Fruit fly (Drosophila melanogaster) whole organism, embryonic: ENCODE results near the gene arx.

Experiments
- CG11247 ChIP-seq: fragments of 200-800 bp; sonication (Bioruptor generic); IDR thresholded peaks from 2 replicates; pipeline ENCODE4 v1.3.6; 2022; ENCODE audit warnings: missing biosample characterization, missing genetic modification characterization
- CG11695 ChIP-seq: fragments of 200-800 bp; sonication (Bioruptor generic); IDR thresholded peaks from 3 replicates; pipeline ENCODE4 v1.3.6; 2022; ENCODE audit warnings: missing biosample characterization, missing genetic modification characterization
- CG12769 ChIP-seq: fragments of 200-800 bp; sonication (Bioruptor generic); optimal IDR thresholded peaks from 2 replicates; lab custom pipeline; 2019; ENCODE audit warnings: missing biosample characterization, mild to moderate bottlenecking, missing genetic modification characterization, moderate library complexity
- CG13424 ChIP-seq: fragments of 200-800 bp; sonication (Bioruptor generic); optimal IDR thresholded peaks from 2 replicates; lab custom pipeline; 2019; ENCODE audit warnings: missing biosample characterization, mild to moderate bottlenecking, missing genetic modification characterization, moderate library complexity
- CG15011 ChIP-seq: fragments of 200-800 bp; sonication (Bioruptor generic); optimal IDR thresholded peaks from 3 replicates; lab custom pipeline; 2018; ENCODE audit warnings: missing biosample characterization, mild to moderate bottlenecking, missing genetic modification characterization
- CG15479 ChIP-seq: fragments of 200-800 bp; sonication (Bioruptor generic); optimal IDR thresholded peaks from 3 replicates; lab custom pipeline; 2019; ENCODE audit warnings: missing biosample characterization, mild to moderate bottlenecking, missing genetic modification characterization, moderate library complexity
- CG15601 ChIP-seq: fragments of 200-800 bp; sonication (Bioruptor generic); optimal IDR thresholded peaks from 3 replicates; lab custom pipeline; 2019; ENCODE audit warnings: missing biosample characterization, mild to moderate bottlenecking, missing genetic modification characterization, moderate library complexity
- CG16813 ChIP-seq: fragments of 200-800 bp; sonication (Bioruptor generic); IDR thresholded peaks from 3 replicates; pipeline ENCODE4 v1.3.6; 2022; ENCODE audit warnings: missing biosample characterization, missing genetic modification characterization; ENCODE audit not compliant: partially characterized antibody
- CG2875 ChIP-seq: fragments of 200-800 bp; sonication (Bioruptor generic); optimal IDR thresholded peaks from 2 replicates; lab custom pipeline; 2017; ENCODE audit warnings: missing biosample characterization, mild to moderate bottlenecking, missing genetic modification characterization, missing genetic modification reagents
- CG30403 ChIP-seq: fragments of 200-800 bp; sonication (Bioruptor generic); optimal IDR thresholded peaks from 3 replicates; lab custom pipeline; 2016; ENCODE audit warnings: missing biosample characterization, missing genetic modification characterization
- CG31224 ChIP-seq: fragments of 200-800 bp; sonication (Bioruptor generic); IDR thresholded peaks from 2 replicates; pipeline ENCODE4 v1.3.6; 2022; ENCODE audit warnings: missing biosample characterization, missing genetic modification characterization
- CG31365 ChIP-seq: fragments of 200-800 bp; sonication (Bioruptor generic); optimal IDR thresholded peaks from 2 replicates; lab custom pipeline; 2018; ENCODE audit warnings: missing biosample characterization, mild to moderate bottlenecking, missing genetic modification characterization
- CG3407 ChIP-seq: fragments of 200-800 bp; sonication (Bioruptor generic); optimal IDR thresholded peaks from 2 replicates; lab custom pipeline; 2018; ENCODE audit warnings: missing biosample characterization, mild to moderate bottlenecking, missing genetic modification characterization
- CG4617 ChIP-seq: fragments of 200-800 bp; sonication (Bioruptor generic); optimal IDR thresholded peaks from 3 replicates; lab custom pipeline; 2016; ENCODE audit warnings: missing biosample characterization, missing genetic modification characterization, borderline replicate concordance
- CG6689 ChIP-seq: fragments of 200-800 bp; sonication (Bioruptor generic); IDR thresholded peaks from 2 replicates; pipeline ENCODE4 v1.3.6; 2022; ENCODE audit warnings: missing biosample characterization, missing genetic modification characterization
- CG8388 ChIP-seq: fragments of 200-800 bp; sonication (Bioruptor generic); optimal IDR thresholded peaks from 2 replicates; lab custom pipeline; 2019; ENCODE audit warnings: missing biosample characterization, mild to moderate bottlenecking, missing genetic modification characterization, moderate library complexity
- Chrac-16 ChIP-seq: fragments of 200-800 bp; sonication (Bioruptor generic); optimal IDR thresholded peaks from 3 replicates; lab custom pipeline; 2016; ENCODE audit warnings: missing biosample characterization, missing genetic modification characterization
- E2f1 ChIP-seq: fragments of 200-800 bp; sonication (Bioruptor generic); IDR thresholded peaks from 2 replicates; pipeline ENCODE4 v1.3.6; 2022; ENCODE audit warnings: missing biosample characterization, missing genetic modification characterization
- GATAe ChIP-seq: fragments of 200-800 bp; sonication (Bioruptor generic); conservative IDR thresholded peaks from 2 replicates; pipeline ENCODE4 v1.3.6; 2022; ENCODE audit warnings: missing biosample characterization, missing genetic modification characterization
- HLHmδ ChIP-seq: fragments of 200-800 bp; sonication (Bioruptor generic); optimal IDR thresholded peaks from 2 replicates; lab custom pipeline; 2018; ENCODE audit warnings: missing biosample characterization, mild to moderate bottlenecking, missing genetic modification characterization, moderate library complexity
- Hmr ChIP-seq: fragments of 200-800 bp; sonication (Bioruptor generic); optimal IDR thresholded peaks from 3 replicates; lab custom pipeline; 2017; ENCODE audit warnings: mild to moderate bottlenecking, missing biosample characterization, missing genetic modification reagents, missing genetic modification characterization
- Hsf ChIP-seq: fragments of 200-800 bp; sonication (Bioruptor generic); optimal IDR thresholded peaks from 3 replicates; lab custom pipeline; 2016; ENCODE audit warnings: missing biosample characterization, missing genetic modification characterization
- Lhr ChIP-seq: fragments of 200-800 bp; sonication (Bioruptor generic); optimal IDR thresholded peaks from 3 replicates; lab custom pipeline; 2017; ENCODE audit warnings: mild to moderate bottlenecking, missing biosample characterization, missing genetic modification reagents, missing genetic modification characterization
- Lim3 ChIP-seq: fragments of 200-800 bp; sonication (Bioruptor generic); IDR thresholded peaks from 2 replicates; pipeline ENCODE4 v1.3.6; 2022; ENCODE audit warnings: missing biosample characterization, missing genetic modification characterization
- Opbp ChIP-seq: fragments of 200-800 bp; sonication (Bioruptor generic); IDR thresholded peaks from 3 replicates; pipeline ENCODE4 v1.3.6; 2022; ENCODE audit warnings: missing biosample characterization, missing genetic modification characterization; ENCODE audit not compliant: partially characterized antibody
- Sox100B ChIP-seq: fragments of 200-800 bp; sonication (Bioruptor generic); optimal IDR thresholded peaks from 3 replicates; lab custom pipeline; 2018; ENCODE audit warnings: missing biosample characterization, mild to moderate bottlenecking, missing genetic modification characterization
- TFAM ChIP-seq: fragments of 200-800 bp; sonication (Bioruptor generic); optimal IDR thresholded peaks from 2 replicates; lab custom pipeline; 2017; ENCODE audit warnings: missing biosample characterization, missing genetic modification characterization, inconsistent platforms
- Tbp ChIP-seq: fragments of >200 bp; optimal IDR thresholded peaks from 2 replicates; lab custom pipeline; 2018; ENCODE audit warnings: missing biosample characterization, missing genetic modification characterization
- br ChIP-seq: fragments of >200 bp; optimal IDR thresholded peaks from 2 replicates; lab custom pipeline; 2017
- cad ChIP-seq: fragments of >200 bp; optimal IDR thresholded peaks from 2 replicates; lab custom pipeline; 2017; ENCODE audit warnings: missing biosample characterization, missing genetic modification characterization
- cas ChIP-seq: fragments of 200-800 bp; sonication (Bioruptor generic); IDR thresholded peaks from 2 replicates; pipeline ENCODE4 v1.3.6; 2022; ENCODE audit warnings: missing biosample characterization, missing genetic modification characterization
- danr ChIP-seq: fragments of 200-800 bp; sonication (Bioruptor generic); IDR thresholded peaks from 2 replicates; pipeline ENCODE4 v1.3.6; 2022; ENCODE audit warnings: missing biosample characterization, missing genetic modification characterization
- dmrt11E ChIP-seq: fragments of 200-800 bp; sonication (Bioruptor generic); optimal IDR thresholded peaks from 3 replicates; lab custom pipeline; 2018; ENCODE audit warnings: missing biosample characterization, mild to moderate bottlenecking, missing genetic modification characterization, moderate library complexity
- dmrt99B ChIP-seq: fragments of 200-800 bp; sonication (Bioruptor generic); optimal IDR thresholded peaks from 2 replicates; lab custom pipeline; 2018; ENCODE audit warnings: missing biosample characterization, mild to moderate bottlenecking, missing genetic modification characterization, moderate library complexity
- ewg ChIP-seq: fragments of 200-800 bp; sonication (Bioruptor generic); optimal IDR thresholded peaks from 3 replicates; lab custom pipeline; 2017; ENCODE audit warnings: mild to moderate bottlenecking, missing biosample characterization, missing genetic modification reagents, missing genetic modification characterization
- fd102C ChIP-seq: fragments of 200-800 bp; sonication (Bioruptor generic); optimal IDR thresholded peaks from 2 replicates; lab custom pipeline; 2018; ENCODE audit warnings: missing biosample characterization, mild to moderate bottlenecking, missing genetic modification characterization, moderate library complexity
- grn ChIP-seq: fragments of 200-800 bp; sonication (Bioruptor generic); optimal IDR thresholded peaks from 3 replicates; lab custom pipeline; 2017; ENCODE audit warnings: missing biosample characterization, missing genetic modification characterization
- hb ChIP-seq: fragments of 200-800 bp; sonication (Bioruptor generic); IDR thresholded peaks from 3 replicates; pipeline ENCODE4 v1.3.6; 2022; ENCODE audit warnings: missing biosample characterization, missing genetic modification characterization; ENCODE audit not compliant: partially characterized antibody
- lilli ChIP-seq: fragments of 200-800 bp; sonication (Bioruptor generic); optimal IDR thresholded peaks from 3 replicates; lab custom pipeline; 2016; ENCODE audit warnings: missing biosample characterization, missing genetic modification characterization
- lov ChIP-seq, 2 experiments: fragments of 200-800 bp in 1 of 2; fragments of >200 bp in 1 of 2; sonication (Bioruptor generic) in 1 of 2; IDR thresholded peaks in 1 of 2; optimal IDR thresholded peaks in 1 of 2; 2 replicates in 1 of 2; 3 replicates in 1 of 2; pipeline versions ENCODE4 v1.3.6 to Lab custom; 2017 to 2022; ENCODE audit warnings: missing biosample characterization in 1 of 2, missing genetic modification characterization in 1 of 2
- luna ChIP-seq: fragments of 200-800 bp; sonication (Bioruptor generic); optimal IDR thresholded peaks from 2 replicates; lab custom pipeline; 2016; ENCODE audit warnings: missing biosample characterization, missing genetic modification characterization
- mam ChIP-seq: fragments of 200-800 bp; sonication (Bioruptor generic); optimal IDR thresholded peaks from 3 replicates; lab custom pipeline; 2016; ENCODE audit warnings: missing biosample characterization, missing genetic modification characterization
- pb ChIP-seq: fragments of 200-800 bp; sonication (Bioruptor generic); optimal IDR thresholded peaks from 3 replicates; lab custom pipeline; 2016; ENCODE audit warnings: missing biosample characterization, missing genetic modification characterization
- rib ChIP-seq: fragments of 200-800 bp; sonication (Bioruptor generic); IDR thresholded peaks from 2 replicates; pipeline ENCODE4 v1.3.6; 2022; ENCODE audit warnings: missing biosample characterization, missing genetic modification characterization
- sqz ChIP-seq: fragments of 200-800 bp; sonication (Bioruptor generic); optimal IDR thresholded peaks from 3 replicates; lab custom pipeline; 2018; ENCODE audit warnings: missing biosample characterization, mild to moderate bottlenecking, missing genetic modification characterization
- sr ChIP-seq: fragments of 200-800 bp; sonication (Bioruptor generic); IDR thresholded peaks from 3 replicates; pipeline ENCODE4 v1.3.6; 2022; ENCODE audit warnings: missing biosample characterization, missing genetic modification characterization
- ssp ChIP-seq: fragments of 200-800 bp; sonication (Bioruptor generic); IDR thresholded peaks from 2 replicates; pipeline ENCODE4 v1.3.6; 2022; ENCODE audit warnings: missing biosample characterization, missing genetic modification characterization
- stwl ChIP-seq: fragments of 200-800 bp; sonication (Bioruptor generic); optimal IDR thresholded peaks from 3 replicates; lab custom pipeline; 2018; ENCODE audit warnings: missing biosample characterization, mild to moderate bottlenecking, missing genetic modification characterization, moderate library complexity
- tll ChIP-seq, 2 experiments: fragments of 200-800 bp in 1 of 2; fragments of >200 bp in 1 of 2; sonication (Bioruptor generic) in 1 of 2; optimal IDR thresholded peaks; 2 replicates each; lab custom pipeline; 2017 to 2019; ENCODE audit warnings: missing biosample characterization in 2 of 2, missing genetic modification characterization in 2 of 2, mild to moderate bottlenecking in 1 of 2, moderate library complexity in 1 of 2
- zen ChIP-seq: fragments of 200-800 bp; sonication (Bioruptor generic); optimal IDR thresholded peaks from 3 replicates; lab custom pipeline; 2018; ENCODE audit warnings: missing biosample characterization, mild to moderate bottlenecking, missing genetic modification characterization, moderate library complexity
- zen2 ChIP-seq: fragments of 200-800 bp; sonication (Bioruptor generic); IDR thresholded peaks from 3 replicates; pipeline ENCODE4 v1.3.6; 2022; ENCODE audit warnings: missing biosample characterization, missing genetic modification characterization; ENCODE audit not compliant: partially characterized antibody

arx gene

dm6 chr3L:18872440-18872839 is 28.9 kb downstream of the arx start, which contains the start of the genes Rad9 and Uggt (continued):
- TF ChIP-seq CG13424 (tag; lab: Kevin White, UChicago) (peak; percentile 29), Chrac-16 (GFP tag; lab: Kevin White, UChicago) (no peak), zen2 (GFP tag; lab: Robert Waterston, UW) (no peak; the same call in 2 of the 3 replicates), fd102C (GFP tag; lab: Kevin White, UChicago) (no peak), CG15479 (no peak), tll (GFP tag; optimal IDR thresholded peaks at IDR 0.05; lab: Kevin White, UChicago) (no peak), rib (GFP tag; lab: Robert Waterston, UW) (no peak), danr (GFP tag; lab: Robert Waterston, UW) (no peak), Hsf (GFP tag; lab: Kevin White, UChicago) (no peak), Hmr (GFP tag; lab: Kevin White, UChicago) (no peak), dmrt11E (tag; lab: Kevin White, UChicago) (peak; percentile 18), Tbp (GFP tag; lab: Kevin White, UChicago) (no peak), TFAM (no peak), CG30403 (GFP tag; lab: Kevin White, UChicago) (peak; percentile 35), pb (GFP tag; lab: Kevin White, UChicago) (no peak), CG11247 (GFP tag; lab: Robert Waterston, UW) (no peak), hb (GFP tag; lab: Robert Waterston, UW) (no peak), stwl (tag; lab: Kevin White, UChicago) (peak; percentile 96), CG4617 (GFP tag; lab: Kevin White, UChicago) (peak; percentile 59), sqz (no peak), CG8388 (no peak), CG2875 (GFP tag; lab: Kevin White, UChicago) (no peak), CG15011 (GFP tag; lab: Kevin White, UChicago) (no peak), zen (tag; lab: Kevin White, UChicago) (no peak), Sox100B (no peak), ssp (GFP tag; lab: Robert Waterston, UW) (no peak), CG11695 (GFP tag; lab: Robert Waterston, UW) (0 out of 3 replicates have a peak, but pooled peaks have one; percentile 7), ewg (no peak), grn (no peak), E2f1 (GFP tag; lab: Robert Waterston, UW) (no peak), luna (GFP tag; lab: Kevin White, UChicago) (no peak), CG31365 (tag; lab: Kevin White, UChicago) (no peak), cas (GFP tag; lab: Robert Waterston, UW) (no peak), br (lab: Kevin White, UChicago) (no peak), CG3407 (no peak), Lim3 (no peak), CG12769 (tag; lab: Kevin White, UChicago) (no peak), lilli (GFP tag; lab: Kevin White, UChicago) (peak; percentile 7), Lhr (GFP tag; lab: Kevin White, UChicago) (no peak), CG16813 (GFP tag; lab: Robert Waterston, UW) (no peak), CG6689 (GFP tag; lab: Robert Waterston, UW) (0 out of 2 replicates have a peak, but pooled peaks have one; percentile 15), lov (optimal IDR thresholded peaks at IDR 0.05; lab: Kevin White, UChicago) (no peak), lov (GFP tag; IDR thresholded peaks at IDR 0.05; lab: Robert Waterston, UW) (no peak), HLHmδ (GFP tag; lab: Kevin White, UChicago) (no peak), mam (GFP tag; lab: Kevin White, UChicago) (no peak), CG15601 (tag; lab: Kevin White, UChicago) (no peak), CG31224 (GFP tag; lab: Robert Waterston, UW) (no peak), GATAe (GFP tag; lab: Robert Waterston, UW) (no peak), cad (GFP tag; lab: Kevin White, UChicago) (no peak), dmrt99B (tag; lab: Kevin White, UChicago) (no peak), sr (GFP tag; lab: Robert Waterston, UW) (no peak), Opbp (GFP tag; lab: Robert Waterston, UW) (no peak)
